Fruit fly (Drosophila melanogaster) whole organism, adult: ENCODE measurements around the gene Larp4B.

Experiments used
- CG5204 ChIP-seq: fragments of 200-800 bp; sonication (Bioruptor generic); optimal IDR thresholded peaks from 2 replicates; lab custom pipeline; 2016; ENCODE audit warnings: missing biosample characterization, missing genetic modification characterization
- CG7045 ChIP-seq: fragments of 200-800 bp; sonication (Bioruptor generic); optimal IDR thresholded peaks from 2 replicates; lab custom pipeline; 2017; ENCODE audit warnings: missing biosample characterization, mild to moderate bottlenecking, missing genetic modification characterization
- kay ChIP-seq: fragments of 200-800 bp; sonication (Bioruptor generic); peaks from one replicate; lab custom pipeline; 2016; ENCODE audit warnings: missing biosample characterization, missing genetic modification characterization, borderline replicate concordance

DNA sequence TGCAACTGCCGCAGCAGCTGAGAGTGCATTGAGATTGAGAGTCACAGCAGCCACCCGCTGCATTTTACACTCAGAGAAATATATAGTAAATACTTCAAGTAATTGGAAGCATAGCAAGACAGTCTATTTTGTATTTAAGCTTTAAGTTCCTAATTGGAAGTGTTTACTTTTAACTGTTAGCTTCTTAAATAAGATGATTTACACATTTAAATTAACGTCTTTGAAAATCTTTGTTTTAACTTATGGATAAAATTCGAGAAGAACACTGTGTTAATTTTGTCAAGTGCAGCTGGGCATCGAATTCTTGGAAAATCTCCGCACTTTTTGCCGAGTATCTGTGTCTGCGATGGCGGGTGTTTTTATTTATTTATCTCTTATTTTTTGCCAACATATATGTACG, 35.1 kb downstream of the Larp4B start:
- TF ChIP-seq CG5204 (GFP tag; lab: Kevin White, UChicago) = no peak
- no peak for TF ChIP-seq kay
- TF ChIP-seq CG7045 = no peak
